Worm (Caenorhabditis elegans): ENCODE measurements around the gene npp-23.

npp-23 gene

ce11 chrIV:8891131-8891530 lies 21.7 kb upstream of the npp-23 start, which contains the start of gene spr-2 (continued):
- TF ChIP-seq C17E4.6 (GFP tag; IDR thresholded peaks at IDR 0.05) (no peak), efl-1 (GFP tag; optimal IDR thresholded peaks at IDR 0.05) (peak; percentile 30), egl-44 (GFP tag; IDR thresholded peaks at IDR 0.05) (no peak), mel-28 (tag; optimal IDR thresholded peaks at IDR 0.05; ENCODE audit: borderline replicate concordance) (no peak), ccch-3 (GFP tag; optimal IDR thresholded peaks at IDR 0.05) (no peak), lin-40 (tag; optimal IDR thresholded peaks at IDR 0.05) (peak; percentile 55), ztf-3 (GFP tag; optimal IDR thresholded peaks at IDR 0.05) (no peak), egrh-3 (GFP tag; IDR thresholded peaks at IDR 0.05) (no peak), F57C9.4 (tag; optimal IDR thresholded peaks at IDR 0.05) (no peak), nhr-179 (tag; optimal IDR thresholded peaks at IDR 0.05) (no peak), ceh-58 (GFP tag; IDR thresholded peaks at IDR 0.05) (no peak), ztf-18 (tag; optimal IDR thresholded peaks at IDR 0.05) (peak; percentile 92), ztf-22 (GFP tag; optimal IDR thresholded peaks at IDR 0.05) (no peak), hlh-26 (GFP tag; conservative IDR thresholded peaks at IDR 0.05) (no peak), ztf-26 (tag; optimal IDR thresholded peaks at IDR 0.05) (no peak), let-526 (GFP tag; IDR thresholded peaks at IDR 0.05) (no peak), dpl-1 (GFP tag; optimal IDR thresholded peaks at IDR 0.05) (peak; percentile 42), Y53F4B.3 (GFP tag; IDR thresholded peaks at IDR 0.05) (no peak), ceh-27 (GFP tag; optimal IDR thresholded peaks at IDR 0.05) (peak; percentile 44), nhr-90 (tag; optimal IDR thresholded peaks at IDR 0.05) (no peak), hrde-1 (tag; optimal IDR thresholded peaks at IDR 0.05; ENCODE audit: borderline replicate concordance) (peak; percentile 56), nfya-1 (tag; optimal IDR thresholded peaks at IDR 0.05; ENCODE audit: borderline replicate concordance, insufficient read depth) (no peak), rec-8 (tag; optimal IDR thresholded peaks at IDR 0.05) (no peak), nhr-120 (GFP tag; IDR thresholded peaks at IDR 0.05) (no peak), B0261.1 (tag; optimal IDR thresholded peaks at IDR 0.05) (no peak), C06A6.2 (GFP tag; conservative IDR thresholded peaks at IDR 0.05) (no peak), nhr-27 (tag; optimal IDR thresholded peaks at IDR 0.05) (no peak), F55B11.4 (tag; optimal IDR thresholded peaks at IDR 0.05; ENCODE audit: borderline replicate concordance, insufficient read depth) (no peak), T26A5.8 (tag; optimal IDR thresholded peaks at IDR 0.05) (no peak), lin-54 (GFP tag; optimal IDR thresholded peaks at IDR 0.05) (peak; percentile 85), mcd-1 (GFP tag; IDR thresholded peaks at IDR 0.05) (peak; percentile 53; the same call in 1 of the 2 replicates), fkh-3 (tag; optimal IDR thresholded peaks at IDR 0.05) (no peak), F23B12.7 (tag; optimal IDR thresholded peaks at IDR 0.05; ENCODE audit: insufficient read depth) (no peak), nfya-2 (GFP tag; IDR thresholded peaks at IDR 0.05) (no peak), lir-1 (GFP tag; conservative IDR thresholded peaks at IDR 0.05) (no peak), mxl-1 (tag; optimal IDR thresholded peaks at IDR 0.05) (no peak), bed-2 (GFP tag; IDR thresholded peaks at IDR 0.05) (no peak), dpff-1 (tag; optimal IDR thresholded peaks at IDR 0.05) (peak; percentile 35), tbx-9 (tag; optimal IDR thresholded peaks at IDR 0.05; ENCODE audit: borderline replicate concordance) (no peak), akir-1 (GFP tag; optimal IDR thresholded peaks at IDR 0.05) (no peak), ceh-79 (tag; optimal IDR thresholded peaks at IDR 0.05) (no peak), bed-1 (GFP tag; IDR thresholded peaks at IDR 0.05) (no peak), unc-130 (GFP tag; optimal IDR thresholded peaks at IDR 0.05) (no peak), lsy-27 (tag; optimal IDR thresholded peaks at IDR 0.05; ENCODE audit: borderline replicate concordance, insufficient read depth) (no peak), ZK185.1 (tag; optimal IDR thresholded peaks at IDR 0.05; ENCODE audit: poor library complexity, severe bottlenecking) (peak; percentile 44), ekl-4 (GFP tag; IDR thresholded peaks at IDR 0.05) (0 out of 2 replicates have a peak, but pooled peaks have one; percentile 13), Y56A3A.18 (GFP tag; IDR thresholded peaks at IDR 0.05) (no peak), sptf-2 (GFP tag; optimal IDR thresholded peaks at IDR 0.05) (no peak)
